Fruit fly (Drosophila melanogaster): ENCODE results near the gene eIF1A.

eIF1A gene

dm6 chr3R:18269744-18270348 is 4.6 kb upstream of the eIF1A start:
- TF ChIP-seq rn (GFP tag; IDR thresholded peaks at IDR 0.05) (no peak), fd96Ca (GFP tag; IDR thresholded peaks at IDR 0.05) (no peak), CG8301 (tag; optimal IDR thresholded peaks at IDR 0.05) (no peak), CG10348 (GFP tag; IDR thresholded peaks at IDR 0.05) (no peak), Pif1A (GFP tag; optimal IDR thresholded peaks at IDR 0.05) (no peak), Ets98B (GFP tag; IDR thresholded peaks at IDR 0.05) (no peak), CG14655 (GFP tag; optimal IDR thresholded peaks at IDR 0.05) (no peak), CG15710 (tag; optimal IDR thresholded peaks at IDR 0.05) (no peak), CG32121 (GFP tag; IDR thresholded peaks at IDR 0.05) (no peak)

- TF ChIP-seq CG34367 (tag; optimal IDR thresholded peaks at IDR 0.05): peak; percentile 19
- TF ChIP-seq EcR (GFP tag; optimal IDR thresholded peaks at IDR 0.05): peak; percentile 94
- TF ChIP-seq CG14655 (GFP tag; optimal IDR thresholded peaks at IDR 0.05): no peak
- TF ChIP-seq CG13204 (GFP tag; optimal IDR thresholded peaks at IDR 0.05): no peak
- peak; percentile 69 for TF ChIP-seq CG4496 (GFP tag; IDR thresholded peaks at IDR 0.05)
- no peak for TF ChIP-seq Pif1A (GFP tag; optimal IDR thresholded peaks at IDR 0.05)
- TF ChIP-seq CG12605 (GFP tag; IDR thresholded peaks at IDR 0.05): peak; percentile 67
- TF ChIP-seq Snoo (tag; optimal IDR thresholded peaks at IDR 0.05): no peak
- no peak for TF ChIP-seq CG8159 (tag; optimal IDR thresholded peaks at IDR 0.05)
- TF ChIP-seq D1 (tag; optimal IDR thresholded peaks at IDR 0.05): no peak
- TF ChIP-seq fd96Ca (GFP tag; IDR thresholded peaks at IDR 0.05): no peak; the same call in 2 of the 3 replicates
- TF ChIP-seq CG32121 (GFP tag; IDR thresholded peaks at IDR 0.05): peak; percentile 75
- TF ChIP-seq Ets98B (GFP tag; IDR thresholded peaks at IDR 0.05): peak; percentile 10; the same call in 1 of the 2 replicates
- peak; percentile 9 for TF ChIP-seq CG15710 (tag; optimal IDR thresholded peaks at IDR 0.05)
- peak; percentile 5 for TF ChIP-seq Pif1B (GFP tag; optimal IDR thresholded peaks at IDR 0.05)
- TF ChIP-seq CG9948 (tag; optimal IDR thresholded peaks at IDR 0.05): no peak
- no peak for TF ChIP-seq rn (GFP tag; IDR thresholded peaks at IDR 0.05)
- no peak for TF ChIP-seq CG8301 (tag; optimal IDR thresholded peaks at IDR 0.05)
- TF ChIP-seq CG17806 (tag; optimal IDR thresholded peaks at IDR 0.05): peak; percentile 25
- TF ChIP-seq CG10348 (GFP tag; IDR thresholded peaks at IDR 0.05): no peak
- TF ChIP-seq gl (tag; optimal IDR thresholded peaks at IDR 0.05): no peak
Measured at dm6 chr3R:18275113-18275782, 783 bp downstream of the eIF1A start.

- TF ChIP-seq gl (tag; optimal IDR thresholded peaks at IDR 0.05) (no peak), CG10348 (GFP tag; IDR thresholded peaks at IDR 0.05) (no peak), CG14655 (GFP tag; optimal IDR thresholded peaks at IDR 0.05) (no peak), D1 (tag; optimal IDR thresholded peaks at IDR 0.05) (no peak)
Measured at dm6 chr3R:18276688-18277087, 2.2 kb downstream of the eIF1A start.

- TF ChIP-seq CG8159 (tag; optimal IDR thresholded peaks at IDR 0.05): no peak
- TF ChIP-seq CG34367 (tag; optimal IDR thresholded peaks at IDR 0.05): no peak
- TF ChIP-seq CG13204 (GFP tag; optimal IDR thresholded peaks at IDR 0.05): no peak
- no peak for TF ChIP-seq CG9948 (tag; optimal IDR thresholded peaks at IDR 0.05)
- no peak for TF ChIP-seq CG17806 (tag; optimal IDR thresholded peaks at IDR 0.05)
- TF ChIP-seq fd96Ca (GFP tag; IDR thresholded peaks at IDR 0.05): no peak
- 0 out of 2 replicates have a peak, but pooled peaks have one; percentile 33 for TF ChIP-seq CG32121 (GFP tag; IDR thresholded peaks at IDR 0.05)
Measured at dm6 chr3R:18277406-18277805, 2.9 kb downstream of the eIF1A start.

- TF ChIP-seq Snoo (tag; optimal IDR thresholded peaks at IDR 0.05) (no peak), Pif1A (GFP tag; optimal IDR thresholded peaks at IDR 0.05) (no peak), CG17806 (tag; optimal IDR thresholded peaks at IDR 0.05) (no peak), CG8301 (tag; optimal IDR thresholded peaks at IDR 0.05) (no peak), rn (GFP tag; IDR thresholded peaks at IDR 0.05) (no peak), CG15710 (tag; optimal IDR thresholded peaks at IDR 0.05) (no peak), Pif1B (GFP tag; optimal IDR thresholded peaks at IDR 0.05) (no peak), CG32121 (GFP tag; IDR thresholded peaks at IDR 0.05) (no peak), Ets98B (GFP tag; IDR thresholded peaks at IDR 0.05) (no peak), CG12605 (GFP tag; IDR thresholded peaks at IDR 0.05) (no peak), CG4496 (GFP tag; IDR thresholded peaks at IDR 0.05) (no peak), D1 (tag; optimal IDR thresholded peaks at IDR 0.05) (no peak), CG10348 (GFP tag; IDR thresholded peaks at IDR 0.05) (no peak), CG13204 (GFP tag; optimal IDR thresholded peaks at IDR 0.05) (no peak), EcR (GFP tag; optimal IDR thresholded peaks at IDR 0.05) (no peak), CG9948 (tag; optimal IDR thresholded peaks at IDR 0.05) (no peak), fd96Ca (GFP tag; IDR thresholded peaks at IDR 0.05) (no peak), CG14655 (GFP tag; optimal IDR thresholded peaks at IDR 0.05) (no peak), CG34367 (tag; optimal IDR thresholded peaks at IDR 0.05) (no peak)
Measured at dm6 chr3R:18279494-18279893, 5.0 kb downstream of the eIF1A start, which contains the start of gene CG7142. Gene CG7142 (minus strand): TSS chr3R:18279522.

- no peak for TF ChIP-seq CG13204 (GFP tag; optimal IDR thresholded peaks at IDR 0.05)
- TF ChIP-seq EcR (GFP tag; optimal IDR thresholded peaks at IDR 0.05): peak; percentile 58
Measured at dm6 chr3R:18280133-18280532, 5.7 kb downstream of the eIF1A start.
